Fruit fly (Drosophila melanogaster): ENCODE data around the gene ImpE2.

ImpE2 gene

dm6 chr3L:3466200-3466599, 46.3 kb downstream of the ImpE2 start, which contains the start of gene CycJ:
Gene CycJ, plus strand, starts transcription at chr3L:3466428.
- TF ChIP-seq CG9705 (GFP tag; optimal IDR thresholded peaks at IDR 0.05) (no peak), HLH106 (tag; optimal IDR thresholded peaks at IDR 0.05) (no peak), Sp1 (GFP tag; optimal IDR thresholded peaks at IDR 0.05) (no peak), foxo (GFP tag; optimal IDR thresholded peaks at IDR 0.05) (no peak)

- TF ChIP-seq Dfd (GFP tag; optimal IDR thresholded peaks at IDR 0.05) (no peak), Sp1 (GFP tag; optimal IDR thresholded peaks at IDR 0.05) (no peak), foxo (GFP tag; optimal IDR thresholded peaks at IDR 0.05) (no peak), Abd-B (GFP tag; optimal IDR thresholded peaks at IDR 0.05) (no peak), CG9705 (GFP tag; optimal IDR thresholded peaks at IDR 0.05) (no peak), Myc (optimal IDR thresholded peaks at IDR 0.05) (no peak), HLH106 (tag; optimal IDR thresholded peaks at IDR 0.05) (no peak), GATAd (GFP tag; optimal IDR thresholded peaks at IDR 0.05) (no peak), usp (GFP tag; optimal IDR thresholded peaks at IDR 0.05) (no peak), rgr (GFP tag; optimal IDR thresholded peaks at IDR 0.05) (no peak), tai (GFP tag; optimal IDR thresholded peaks at IDR 0.05) (no peak), Hnf4 (GFP tag; optimal IDR thresholded peaks at IDR 0.05) (no peak), CG32264 (GFP tag; optimal IDR thresholded peaks at IDR 0.05) (no peak), h (GFP tag; optimal IDR thresholded peaks at IDR 0.05) (no peak), Hr78 (GFP tag; optimal IDR thresholded peaks at IDR 0.05) (no peak)
Measured at dm6 chr3L:3461557-3462414, 50.7 kb downstream of the ImpE2 start.

- TF ChIP-seq brk (GFP tag; optimal IDR thresholded peaks at IDR 0.05) = no peak
- TF ChIP-seq Dif (GFP tag; optimal IDR thresholded peaks at IDR 0.05; ENCODE audit: partially characterized antibody) = no peak
- no peak for TF ChIP-seq CG32264 (GFP tag; optimal IDR thresholded peaks at IDR 0.05)
- no peak for TF ChIP-seq CrebA (GFP tag; optimal IDR thresholded peaks at IDR 0.05; ENCODE audit: borderline replicate concordance)
- no peak for TF ChIP-seq dl (GFP tag; optimal IDR thresholded peaks at IDR 0.05; ENCODE audit: insufficient read depth in 1 of 2, partially characterized antibody in 2 of 2)
- TF ChIP-seq lola (GFP tag; optimal IDR thresholded peaks at IDR 0.05) = no peak
- TF ChIP-seq br (GFP tag; optimal IDR thresholded peaks at IDR 0.05) = no peak
- TF ChIP-seq psq (GFP tag; optimal IDR thresholded peaks at IDR 0.05) = no peak
- no peak for TF ChIP-seq Vsx2 (GFP tag; optimal IDR thresholded peaks at IDR 0.05; ENCODE audit: partially characterized antibody)
- TF ChIP-seq foxo (GFP tag; optimal IDR thresholded peaks at IDR 0.05) = no peak
- TF ChIP-seq Abd-B (GFP tag; optimal IDR thresholded peaks at IDR 0.05) = no peak
Measured at dm6 chr3L:3461119-3461518, 51.4 kb downstream of the ImpE2 start, which contains the start of the genes CG46463 and armi. Gene CG46463, plus strand, starts transcription at chr3L:3461315. Gene armi, plus strand, starts transcription at chr3L:3461317.

Data from whole organism, wandering third instar larva.